Fruit fly (Drosophila melanogaster): ENCODE results near the gene Krn.

dm6 chr3L:17622081-17622850 lies 31.8 kb downstream of the Krn start:
- TF ChIP-seq CG1233 (GFP tag; optimal IDR thresholded peaks at IDR 0.05): no peak
- no peak for TF ChIP-seq CG15696 (tag; optimal IDR thresholded peaks at IDR 0.05)
- TF ChIP-seq Rx (GFP tag; IDR thresholded peaks at IDR 0.05): no peak
- TF ChIP-seq HLH4C (GFP tag; IDR thresholded peaks at IDR 0.05; ENCODE audit: partially characterized antibody): no peak
- no peak for TF ChIP-seq ERR (GFP tag; optimal IDR thresholded peaks at IDR 0.05)
- no peak for TF ChIP-seq C15 (GFP tag; IDR thresholded peaks at IDR 0.05)

All from whole organism, embryonic.